Fruit fly (Drosophila melanogaster) whole organism, embryonic: Measurements from ENCODE around the gene GstO3.

Source experiments
- CG10654 ChIP-seq: fragments of 200-800 bp; sonication (Bioruptor generic); optimal IDR thresholded peaks from 2 replicates; lab custom pipeline; 2016; ENCODE audit warnings: missing biosample characterization, missing genetic modification characterization
- CG11560 ChIP-seq: fragments of 200-800 bp; sonication (Bioruptor generic); IDR thresholded peaks from 3 replicates; pipeline ENCODE4 v1.3.6; 2022; ENCODE audit warnings: missing biosample characterization, missing genetic modification characterization
- CG13775 ChIP-seq: fragments of 200-800 bp; sonication (Bioruptor generic); optimal IDR thresholded peaks from 3 replicates; lab custom pipeline; 2017; ENCODE audit warnings: missing biosample characterization, mild to moderate bottlenecking, missing genetic modification characterization
- CG13894 ChIP-seq: fragments of 200-800 bp; sonication (Bioruptor generic); optimal IDR thresholded peaks from 3 replicates; lab custom pipeline; 2018; ENCODE audit warnings: missing biosample characterization, mild to moderate bottlenecking, missing genetic modification characterization, moderate library complexity
- CG17912 ChIP-seq: fragments of 200-800 bp; sonication (Bioruptor generic); optimal IDR thresholded peaks from 2 replicates; lab custom pipeline; 2018; ENCODE audit warnings: missing biosample characterization, mild to moderate bottlenecking, missing genetic modification characterization
- CG30403 ChIP-seq: fragments of 200-800 bp; sonication (Bioruptor generic); optimal IDR thresholded peaks from 3 replicates; lab custom pipeline; 2016; ENCODE audit warnings: missing biosample characterization, missing genetic modification characterization
- CG32767 ChIP-seq: fragments of 200-800 bp; sonication (Bioruptor generic); IDR thresholded peaks from 2 replicates; pipeline ENCODE4 v1.3.6; 2022; ENCODE audit warnings: missing biosample characterization, missing genetic modification characterization
- CG3407 ChIP-seq: fragments of 200-800 bp; sonication (Bioruptor generic); optimal IDR thresholded peaks from 2 replicates; lab custom pipeline; 2018; ENCODE audit warnings: missing biosample characterization, mild to moderate bottlenecking, missing genetic modification characterization
- CG3847 ChIP-seq: fragments of 200-800 bp; sonication (Bioruptor generic); IDR thresholded peaks from 2 replicates; pipeline ENCODE4 v1.3.6; 2022; ENCODE audit warnings: missing biosample characterization, missing genetic modification characterization
- CG4328 ChIP-seq: fragments of 200-800 bp; sonication (Bioruptor generic); optimal IDR thresholded peaks from 3 replicates; lab custom pipeline; 2017; ENCODE audit warnings: missing biosample characterization, missing genetic modification reagents, missing genetic modification characterization
- CG6175 ChIP-seq: fragments of 200-800 bp; sonication (Bioruptor generic); IDR thresholded peaks from 3 replicates; pipeline ENCODE4 v1.3.6; 2022; ENCODE audit warnings: missing biosample characterization, missing genetic modification characterization
- CG6683 ChIP-seq: fragments of 200-800 bp; sonication (Bioruptor generic); optimal IDR thresholded peaks from 2 replicates; lab custom pipeline; 2017; ENCODE audit warnings: missing biosample characterization, mild to moderate bottlenecking, missing genetic modification characterization, missing genetic modification reagents
- CG7372 ChIP-seq: fragments of 200-800 bp; sonication (Bioruptor generic); IDR thresholded peaks from 2 replicates; pipeline ENCODE4 v1.3.6; 2022; ENCODE audit warnings: missing biosample characterization, missing genetic modification characterization
- CG7963 ChIP-seq: fragments of 200-800 bp; sonication (Bioruptor generic); IDR thresholded peaks from 3 replicates; pipeline ENCODE4 v1.3.6; 2022; ENCODE audit warnings: missing biosample characterization, missing genetic modification characterization; ENCODE audit not compliant: partially characterized antibody
- CG8944 ChIP-seq: fragments of 200-800 bp; sonication (Bioruptor generic); optimal IDR thresholded peaks from 3 replicates; lab custom pipeline; 2016; ENCODE audit warnings: missing biosample characterization, missing genetic modification characterization
- CHES-1-like ChIP-seq: fragments of 200-800 bp; sonication (Bioruptor generic); optimal IDR thresholded peaks from 2 replicates; lab custom pipeline; 2016; ENCODE audit warnings: missing biosample characterization, missing genetic modification characterization
- Camta ChIP-seq: fragments of 200-800 bp; sonication (Bioruptor generic); optimal IDR thresholded peaks from 2 replicates; lab custom pipeline; 2016; ENCODE audit warnings: missing biosample characterization, missing genetic modification characterization
- CkIIα-i1 ChIP-seq: fragments of 200-800 bp; sonication (Bioruptor generic); IDR thresholded peaks from 2 replicates; pipeline ENCODE4 v1.3.6; 2022; ENCODE audit warnings: missing biosample characterization, missing genetic modification characterization
- E2f2 ChIP-seq: fragments of 200-800 bp; sonication (Bioruptor generic); IDR thresholded peaks from 2 replicates; pipeline ENCODE4 v1.3.6; 2022; ENCODE audit warnings: missing biosample characterization, missing genetic modification characterization
- Eip74EF ChIP-seq, 2 experiments: fragments of 200-800 bp in 1 of 2; fragments of >200 bp in 1 of 2; sonication (Bioruptor generic) in 1 of 2; optimal IDR thresholded peaks; 2 replicates each; lab custom pipeline; 2017 to 2019; ENCODE audit warnings: missing biosample characterization in 2 of 2, missing genetic modification characterization in 2 of 2, mild to moderate bottlenecking in 1 of 2, moderate library complexity in 1 of 2
- HHEX ChIP-seq: fragments of 200-800 bp; sonication (Bioruptor generic); optimal IDR thresholded peaks from 3 replicates; lab custom pipeline; 2017; ENCODE audit warnings: missing biosample characterization, mild to moderate bottlenecking, missing genetic modification characterization, missing genetic modification reagents
- HLH4C ChIP-seq: fragments of 200-800 bp; sonication (Bioruptor generic); IDR thresholded peaks from 3 replicates; pipeline ENCODE4 v1.3.6; 2022; ENCODE audit warnings: missing biosample characterization, missing genetic modification characterization; ENCODE audit not compliant: partially characterized antibody
- Hand ChIP-seq: fragments of 200-800 bp; sonication (Bioruptor generic); optimal IDR thresholded peaks from 2 replicates; lab custom pipeline; 2017; ENCODE audit warnings: mild to moderate bottlenecking, missing biosample characterization, missing genetic modification reagents, missing genetic modification characterization
- HmgZ ChIP-seq: fragments of 200-800 bp; sonication (Bioruptor generic); optimal IDR thresholded peaks from 2 replicates; lab custom pipeline; 2018; ENCODE audit warnings: missing biosample characterization, mild to moderate bottlenecking, missing genetic modification characterization
- Hr3 ChIP-seq: fragments of 200-800 bp; sonication (Bioruptor generic); optimal IDR thresholded peaks from 3 replicates; lab custom pipeline; 2016; ENCODE audit warnings: missing biosample characterization, missing genetic modification characterization
- Hr51 ChIP-seq, 2 experiments: fragments of 200-800 bp; sonication (Bioruptor generic); optimal IDR thresholded peaks; 2 replicates in 1 of 2; 3 replicates in 1 of 2; lab custom pipeline; 2016 to 2018; ENCODE audit warnings: missing biosample characterization in 2 of 2, missing genetic modification characterization in 2 of 2, mild to moderate bottlenecking in 1 of 2, moderate library complexity in 1 of 2
- MBD-R2 ChIP-seq: fragments of 200-800 bp; sonication (Bioruptor generic); IDR thresholded peaks from 2 replicates; pipeline ENCODE4 v1.3.6; 2022; ENCODE audit warnings: missing biosample characterization, missing genetic modification characterization
- Mad ChIP-seq: fragments of 200-800 bp; sonication (Bioruptor generic); optimal IDR thresholded peaks from 2 replicates; lab custom pipeline; 2016; ENCODE audit warnings: missing biosample characterization, missing genetic modification characterization
- Meics ChIP-seq: fragments of 200-800 bp; sonication (Bioruptor generic); optimal IDR thresholded peaks from 2 replicates; lab custom pipeline; 2017; ENCODE audit warnings: missing biosample characterization, mild to moderate bottlenecking, missing genetic modification characterization
- Mes4 ChIP-seq: fragments of 200-800 bp; sonication (Bioruptor generic); optimal IDR thresholded peaks from 2 replicates; lab custom pipeline; 2016; ENCODE audit warnings: missing biosample characterization, missing genetic modification characterization
- Neu2 ChIP-seq: fragments of 200-800 bp; sonication (Bioruptor generic); optimal IDR thresholded peaks from 3 replicates; lab custom pipeline; 2016; ENCODE audit warnings: missing biosample characterization, missing genetic modification characterization, borderline replicate concordance
- Ptx1 ChIP-seq: fragments of 200-800 bp; sonication (Bioruptor generic); IDR thresholded peaks from 2 replicates; pipeline ENCODE4 v1.3.6; 2022; ENCODE audit warnings: missing biosample characterization, missing genetic modification characterization
- Rx ChIP-seq: fragments of 200-800 bp; sonication (Bioruptor generic); IDR thresholded peaks from 2 replicates; pipeline ENCODE4 v1.3.6; 2022; ENCODE audit warnings: missing biosample characterization, missing genetic modification characterization
- Sry-δ ChIP-seq: fragments of 200-800 bp; sonication (Bioruptor generic); optimal IDR thresholded peaks from 2 replicates; lab custom pipeline; 2016; ENCODE audit warnings: missing biosample characterization, missing genetic modification characterization
- ase ChIP-seq: fragments of 200-800 bp; sonication (Bioruptor generic); IDR thresholded peaks from 3 replicates; pipeline ENCODE4 v1.3.6; 2022; ENCODE audit warnings: missing biosample characterization, missing genetic modification characterization
- cad ChIP-seq: fragments of >200 bp; optimal IDR thresholded peaks from 2 replicates; lab custom pipeline; 2017; ENCODE audit warnings: missing biosample characterization, missing genetic modification characterization
- cwo ChIP-seq: fragments of 200-800 bp; sonication (Bioruptor generic); optimal IDR thresholded peaks from 3 replicates; lab custom pipeline; 2017; ENCODE audit warnings: missing biosample characterization, missing genetic modification characterization, mild to moderate bottlenecking, moderate library complexity, missing genetic modification reagents
- dan ChIP-seq: fragments of 200-800 bp; sonication (Bioruptor generic); IDR thresholded peaks from 2 replicates; pipeline ENCODE4 v1.3.6; 2022; ENCODE audit warnings: missing biosample characterization, missing genetic modification characterization
- dati ChIP-seq: fragments of 200-800 bp; sonication (Bioruptor generic); IDR thresholded peaks from 2 replicates; pipeline ENCODE4 v1.3.6; 2022; ENCODE audit warnings: missing biosample characterization, missing genetic modification characterization
- fru ChIP-seq: fragments of >200 bp; optimal IDR thresholded peaks from 2 replicates; lab custom pipeline; 2017
- fu2 ChIP-seq: fragments of 200-800 bp; sonication (Bioruptor generic); optimal IDR thresholded peaks from 2 replicates; lab custom pipeline; 2016; ENCODE audit warnings: missing biosample characterization, missing genetic modification characterization
- grau ChIP-seq: fragments of 200-800 bp; optimal IDR thresholded peaks from 3 replicates; lab custom pipeline; 2019; ENCODE audit warnings: missing biosample characterization, mild to moderate bottlenecking, missing genetic modification characterization, moderate library complexity
- gsb ChIP-seq: fragments of 200-800 bp; sonication (Bioruptor generic); IDR thresholded peaks from 2 replicates; pipeline ENCODE4 v1.3.6; 2022; ENCODE audit warnings: missing biosample characterization, missing genetic modification characterization
- her ChIP-seq: fragments of 200-800 bp; sonication (Bioruptor generic); optimal IDR thresholded peaks from 2 replicates; lab custom pipeline; 2016; ENCODE audit warnings: missing biosample characterization, missing genetic modification characterization
- kay ChIP-seq: fragments of 200-800 bp; sonication (Bioruptor generic); optimal IDR thresholded peaks from 2 replicates; lab custom pipeline; 2016; ENCODE audit warnings: missing biosample characterization, missing genetic modification characterization
- p53 ChIP-seq: fragments of 200-800 bp; sonication (Bioruptor generic); optimal IDR thresholded peaks from 2 replicates; lab custom pipeline; 2016; ENCODE audit warnings: missing biosample characterization, missing genetic modification characterization
- pfk ChIP-seq: fragments of 200-800 bp; sonication (Bioruptor generic); optimal IDR thresholded peaks from 2 replicates; lab custom pipeline; 2018; ENCODE audit warnings: missing biosample characterization, mild to moderate bottlenecking, missing genetic modification characterization, moderate library complexity
- ro ChIP-seq: fragments of 200-800 bp; sonication (Bioruptor generic); IDR thresholded peaks from 2 replicates; pipeline ENCODE4 v1.3.6; 2022; ENCODE audit warnings: missing biosample characterization, missing genetic modification characterization
- schlank ChIP-seq: fragments of 200-800 bp; sonication (Bioruptor generic); optimal IDR thresholded peaks from 2 replicates; lab custom pipeline; 2018; ENCODE audit warnings: missing biosample characterization, mild to moderate bottlenecking, missing genetic modification characterization
- vnd ChIP-seq: fragments of 200-800 bp; sonication (Bioruptor generic); IDR thresholded peaks from 3 replicates; pipeline ENCODE4 v1.3.6; 2022; ENCODE audit warnings: missing biosample characterization, missing genetic modification characterization; ENCODE audit not compliant: partially characterized antibody
- wor ChIP-seq: fragments of 200-800 bp; sonication (Bioruptor generic); IDR thresholded peaks from 2 replicates; pipeline ENCODE4 v1.3.6; 2022; ENCODE audit warnings: missing biosample characterization, missing genetic modification characterization

Gene GstO3

DNA sequence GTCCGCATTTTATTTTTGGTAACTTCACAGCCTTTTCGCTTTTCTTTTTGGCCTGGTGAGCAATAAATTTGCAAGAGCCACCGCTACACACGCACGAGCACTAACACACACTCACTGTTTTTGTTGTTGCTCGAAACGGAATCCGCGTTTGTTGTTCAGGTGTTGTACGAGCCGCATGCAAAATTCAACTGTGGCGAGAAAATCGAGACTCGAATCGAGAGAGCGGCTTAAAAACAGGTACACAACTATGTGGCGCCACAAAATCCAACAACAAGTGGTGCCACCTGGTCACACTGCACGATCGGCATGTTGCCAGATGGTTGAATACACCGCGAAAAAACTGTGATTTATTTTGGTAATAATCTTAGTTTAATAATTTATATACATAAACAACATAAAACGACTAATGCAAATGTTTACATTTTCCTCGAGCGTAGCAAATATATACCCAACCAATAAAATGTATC lies 11.7 kb upstream of the GstO3 start, which contains the start of gene CG43163 (continued):
- TF ChIP-seq E2f2 (peak; percentile 72), cwo (GFP tag; lab: Kevin White, UChicago) (peak; percentile 32), wor (GFP tag; lab: Robert Waterston, UW) (no peak), CG11560 (tag; lab: Robert Waterston, UW) (no peak), CG13894 (tag; lab: Kevin White, UChicago) (peak; percentile 51), vnd (GFP tag; lab: Robert Waterston, UW) (no peak), schlank (no peak), CG32767 (GFP tag; lab: Robert Waterston, UW) (peak; percentile 89), gsb (GFP tag; lab: Robert Waterston, UW) (0 out of 2 replicates have a peak, but pooled peaks have one; percentile 32), MBD-R2 (peak; percentile 84), CG8944 (GFP tag; lab: Kevin White, UChicago) (no peak), CHES-1-like (GFP tag; lab: Kevin White, UChicago) (peak; percentile 28), CG17912 (GFP tag; lab: Kevin White, UChicago) (peak; percentile 5), CG7963 (GFP tag; lab: Robert Waterston, UW) (no peak), dati (GFP tag; lab: Robert Waterston, UW) (no peak), grau (peak; percentile 70), CG4328 (GFP tag; lab: Kevin White, UChicago) (no peak), dan (GFP tag; lab: Robert Waterston, UW) (no peak), CG3847 (GFP tag; lab: Robert Waterston, UW) (peak; percentile 78), cad (GFP tag; lab: Kevin White, UChicago) (no peak), Camta (GFP tag; lab: Kevin White, UChicago) (peak; percentile 18), Mad (GFP tag; lab: Kevin White, UChicago) (peak; percentile 75), CG13775 (peak; percentile 44), CG6175 (GFP tag; lab: Robert Waterston, UW) (peak; percentile 92), Hr51 (GFP tag; optimal IDR thresholded peaks at IDR 0.05; lab: Kevin White, UChicago) (peak; percentile 52 to 70), fu2 (GFP tag; lab: Kevin White, UChicago) (peak; percentile 31), CG3407 (GFP tag; lab: Kevin White, UChicago) (peak; percentile 47), HHEX (GFP tag; lab: Kevin White, UChicago) (peak; percentile 39), Mes4 (peak; percentile 25), HLH4C (GFP tag; lab: Robert Waterston, UW) (no peak), CG7372 (GFP tag; lab: Robert Waterston, UW) (peak; percentile 60), CkIIα-i1 (GFP tag; lab: Robert Waterston, UW) (no peak), Hand (no peak), Sry-δ (GFP tag; lab: Kevin White, UChicago) (peak; percentile 17), Eip74EF (GFP tag; optimal IDR thresholded peaks at IDR 0.05; lab: Kevin White, UChicago) (peak in 1 of 2 experiments; percentile 58), CG30403 (GFP tag; lab: Kevin White, UChicago) (peak; percentile 70), her (GFP tag; lab: Kevin White, UChicago) (peak; percentile 18), ase (peak; percentile 57; the same call in 2 of the 3 replicates), CG6683 (GFP tag; lab: Kevin White, UChicago) (peak; percentile 78), Neu2 (GFP tag; lab: Kevin White, UChicago) (no peak), Rx (GFP tag; lab: Robert Waterston, UW) (peak; percentile 58), CG10654 (no peak), p53 (GFP tag; lab: Kevin White, UChicago) (no peak), Hr3 (GFP tag; lab: Kevin White, UChicago) (peak; percentile 66), kay (no peak), Meics (GFP tag; lab: Kevin White, UChicago) (peak; percentile 61), HmgZ (peak; percentile 67), fru (no peak), Ptx1 (GFP tag; lab: Robert Waterston, UW) (peak; percentile 55), pfk (GFP tag; lab: Kevin White, UChicago) (no peak), ro (GFP tag; lab: Robert Waterston, UW) (no peak)
